Fruit fly (Drosophila melanogaster): ENCODE measurements around the gene Srlp.

DNA sequence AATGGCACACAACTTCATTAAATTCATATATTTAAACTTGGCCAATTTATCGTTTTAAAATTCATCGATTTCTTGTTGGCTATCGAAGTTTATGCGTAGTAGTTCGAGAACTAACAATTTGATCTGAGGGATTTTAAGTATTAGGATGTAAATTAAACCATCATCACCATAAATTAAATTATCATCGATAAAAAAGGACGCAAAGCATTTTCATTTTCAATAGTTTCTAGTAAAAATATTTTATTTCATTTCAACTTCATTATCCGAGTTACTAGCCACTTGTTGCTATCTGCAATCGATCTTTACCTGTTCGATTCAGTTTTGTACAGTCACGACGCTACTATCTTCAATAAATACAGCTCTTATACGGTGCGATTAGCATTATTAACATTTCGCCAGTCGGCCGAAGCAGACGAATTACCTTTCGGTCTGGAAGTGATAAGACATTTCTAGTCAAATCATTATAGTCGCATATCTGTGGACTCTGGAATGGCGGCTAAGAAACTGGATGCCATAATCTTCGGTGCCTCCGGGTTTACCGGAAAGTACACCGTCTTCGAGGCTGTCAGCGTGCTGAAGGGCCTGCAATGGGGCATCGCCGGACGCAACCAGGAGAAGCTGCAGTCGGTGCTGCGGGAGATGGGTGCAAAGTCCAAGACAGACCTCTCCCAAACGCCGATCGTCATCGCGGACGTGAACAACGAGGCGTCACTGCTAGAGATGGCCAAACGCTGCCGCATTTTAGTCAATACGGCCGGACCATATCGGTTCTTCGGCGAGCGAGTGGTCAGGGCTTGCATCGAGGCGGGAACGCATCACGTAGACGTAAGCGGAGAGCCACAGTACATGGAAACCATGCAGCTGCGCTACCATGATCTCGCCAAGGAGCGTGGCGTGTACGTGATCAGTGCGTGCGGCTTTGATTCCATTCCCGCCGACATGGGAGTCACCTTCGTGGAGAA lies 27.4 kb upstream of the Srlp start, which contains the start of gene CG5167:
- TF ChIP-seq Gug (GFP tag; IDR thresholded peaks at IDR 0.05) (no peak; the same call in 1 of the 2 replicates), Blimp-1 (GFP tag; optimal IDR thresholded peaks at IDR 0.05) (no peak), Sox14 (GFP tag; optimal IDR thresholded peaks at IDR 0.05) (peak; percentile 19), Ets96B (tag; optimal IDR thresholded peaks at IDR 0.05) (peak; percentile 25), net (GFP tag; optimal IDR thresholded peaks at IDR 0.05) (peak; percentile 76), topi (GFP tag; optimal IDR thresholded peaks at IDR 0.05) (peak; percentile 24), Lpt (GFP tag; optimal IDR thresholded peaks at IDR 0.05) (peak; percentile 9), fd85E (GFP tag; optimal IDR thresholded peaks at IDR 0.05) (no peak)
